Worm (Caenorhabditis elegans) whole organism, midembryonic: ENCODE results near the gene hmit-1.3.

Experiments
- T22C8.4 ChIP-seq: fragments of 200-800 bp; sonication (Bioruptor generic); IDR thresholded peaks from 2 replicates; pipeline ENCODE4 v1.3.6; 2022; ENCODE audit warnings: missing genetic modification characterization, missing compliant biosample characterization
- cog-1 ChIP-seq: sonication (generic microtip); optimal IDR thresholded peaks from 2 replicates; lab custom pipeline; 2016; ENCODE audit warnings: missing genetic modification characterization, missing compliant biosample characterization
- flt-1 ChIP-seq: fragments of 200-800 bp; sonication (Bioruptor generic); IDR thresholded peaks from 2 replicates; pipeline ENCODE4 v1.3.6; 2022; ENCODE audit warnings: missing genetic modification characterization, missing compliant biosample characterization
- klf-2 ChIP-seq: fragments of 200-800 bp; sonication (Bioruptor generic); conservative IDR thresholded peaks from 2 replicates; pipeline ENCODE4 v1.3.6; 2022; ENCODE audit warnings: missing genetic modification reagents, missing genetic modification characterization, missing compliant biosample characterization
- med-1 ChIP-seq: sonication (generic microtip); optimal IDR thresholded peaks from 2 replicates; lab custom pipeline; 2017; ENCODE audit warnings: missing genetic modification characterization, mild to moderate bottlenecking, missing compliant biosample characterization, antibody characterized with exemption, missing genetic modification reagents; ENCODE audit not compliant: insufficient read depth
- ref-1 ChIP-seq: fragments of 200-800 bp; sonication (Bioruptor generic); conservative IDR thresholded peaks from 2 replicates; pipeline ENCODE4 v1.3.6; 2022; ENCODE audit warnings: missing genetic modification reagents, missing genetic modification characterization, missing compliant biosample characterization
- tab-1 ChIP-seq: fragments of 200-800 bp; sonication (Bioruptor generic); IDR thresholded peaks from 2 replicates; pipeline ENCODE4 v1.3.6; 2022; ENCODE audit warnings: missing genetic modification characterization, missing compliant biosample characterization
- ztf-29 ChIP-seq: fragments of 200-800 bp; sonication (Bioruptor generic); IDR thresholded peaks from 2 replicates; pipeline ENCODE4 v1.3.6; 2022; ENCODE audit warnings: missing genetic modification reagents, missing genetic modification characterization, missing compliant biosample characterization

ce11 chrIII:3519505-3519904 is at the start of gene hmit-1.3:
- no peak for TF ChIP-seq ref-1 (GFP tag; lab: Robert Waterston, UW)
- TF ChIP-seq klf-2 (GFP tag; lab: Robert Waterston, UW), result no peak
- no peak for TF ChIP-seq med-1
- no peak for TF ChIP-seq ztf-29 (GFP tag; lab: Robert Waterston, UW)
- no peak for TF ChIP-seq cog-1
- TF ChIP-seq flt-1 (GFP tag; lab: Robert Waterston, UW), result no peak
- TF ChIP-seq tab-1 (GFP tag; lab: Robert Waterston, UW), result no peak
- TF ChIP-seq T22C8.4 (GFP tag; lab: Robert Waterston, UW), result no peak
